Fruit fly (Drosophila melanogaster): ENCODE results near the gene CG7203.

The CG7203 gene

DNA sequence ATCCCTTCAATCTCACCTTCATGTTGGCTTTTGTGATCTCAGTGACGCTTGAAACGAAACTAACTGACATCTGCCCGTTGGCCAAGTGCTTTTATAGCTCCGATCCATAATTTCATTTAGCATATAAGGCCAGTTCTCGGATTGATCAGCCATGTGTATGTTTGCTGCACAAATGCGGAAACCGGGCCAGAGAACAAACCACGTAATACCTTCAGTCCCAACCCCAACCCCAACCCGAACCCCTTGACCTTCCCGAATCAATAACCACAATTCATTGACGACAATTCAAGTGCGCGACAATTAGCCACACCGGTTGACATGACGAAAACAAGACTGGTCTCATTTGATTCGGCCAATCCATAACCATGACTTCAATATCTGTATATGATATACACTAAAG lies at the start of gene CG7203:
Gene CG7203, minus strand, starts transcription at position 101 of the 400 bp plus-strand sequence.
- TF ChIP-seq dsf (GFP tag; optimal IDR thresholded peaks at IDR 0.05; ENCODE audit: borderline replicate concordance) (no peak), Myc (optimal IDR thresholded peaks at IDR 0.05) (no peak), dmrt93B (GFP tag; optimal IDR thresholded peaks at IDR 0.05) (no peak), Sp1 (GFP tag; optimal IDR thresholded peaks at IDR 0.05) (no peak), N (GFP tag; optimal IDR thresholded peaks at IDR 0.05) (no peak), jim (GFP tag; optimal IDR thresholded peaks at IDR 0.05) (no peak), br (GFP tag; optimal IDR thresholded peaks at IDR 0.05) (no peak), dl (GFP tag; optimal IDR thresholded peaks at IDR 0.05; ENCODE audit: insufficient read depth in 1 of 2, partially characterized antibody in 2 of 2) (no peak), sv (GFP tag; optimal IDR thresholded peaks at IDR 0.05) (no peak), CG32264 (GFP tag; optimal IDR thresholded peaks at IDR 0.05) (no peak), CrebA (GFP tag; optimal IDR thresholded peaks at IDR 0.05; ENCODE audit: borderline replicate concordance) (no peak), Hr78 (GFP tag; optimal IDR thresholded peaks at IDR 0.05) (no peak), psq (GFP tag; optimal IDR thresholded peaks at IDR 0.05) (no peak), Mio (GFP tag; optimal IDR thresholded peaks at IDR 0.05) (no peak), Rel (GFP tag; optimal IDR thresholded peaks at IDR 0.05) (no peak), Rel (tag; optimal IDR thresholded peaks at IDR 0.05) (no peak), pan (optimal IDR thresholded peaks at IDR 0.05) (no peak), Vsx2 (GFP tag; optimal IDR thresholded peaks at IDR 0.05; ENCODE audit: partially characterized antibody) (no peak)

DNA sequence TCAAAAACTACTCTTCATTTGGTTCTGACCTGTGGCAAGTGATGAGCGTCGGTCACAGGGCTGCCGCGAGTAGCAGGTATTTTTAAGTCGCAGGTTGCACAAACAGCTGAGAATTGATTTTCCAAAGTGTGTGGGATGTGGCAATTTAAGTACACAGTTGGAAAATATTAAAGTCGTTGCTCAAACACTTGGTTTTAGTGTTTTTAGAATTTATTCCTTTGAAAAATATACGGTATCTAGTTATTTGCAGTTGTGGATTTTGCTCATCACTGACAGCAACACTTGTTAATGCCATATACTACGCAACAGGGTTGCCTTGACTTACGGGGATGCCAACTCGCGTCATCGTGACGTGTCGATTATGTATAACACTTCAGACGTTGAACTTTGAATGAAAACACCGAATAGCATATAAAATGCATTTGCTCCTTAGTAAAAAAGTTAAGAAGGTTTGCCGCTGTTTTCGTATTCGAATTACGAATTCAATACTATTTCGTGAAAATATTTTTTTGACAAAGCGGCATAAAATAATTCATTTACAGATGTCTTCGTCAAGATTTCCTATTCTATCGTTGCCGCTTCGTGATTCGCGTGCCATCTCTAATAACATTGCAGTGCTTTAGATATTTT lies 46.9 kb upstream of the CG7203 start, which contains the start of the genes Herp and r2d2:
Gene Herp, minus strand, starts transcription at position 255 of the 630 bp plus-strand sequence.
Gene r2d2, plus strand, starts transcription at position 344 of the 630 bp plus-strand sequence.
- TF ChIP-seq pan (optimal IDR thresholded peaks at IDR 0.05) (no peak), lola (GFP tag; optimal IDR thresholded peaks at IDR 0.05) (no peak), brk (GFP tag; optimal IDR thresholded peaks at IDR 0.05) (peak; percentile 71), CrebA (GFP tag; optimal IDR thresholded peaks at IDR 0.05; ENCODE audit: borderline replicate concordance) (no peak), CG9705 (GFP tag; optimal IDR thresholded peaks at IDR 0.05) (peak; percentile 91), Mio (GFP tag; optimal IDR thresholded peaks at IDR 0.05) (no peak), ey (GFP tag; optimal IDR thresholded peaks at IDR 0.05) (peak; percentile 89), h (GFP tag; optimal IDR thresholded peaks at IDR 0.05) (peak; percentile 88), jim (GFP tag; optimal IDR thresholded peaks at IDR 0.05) (no peak), N (GFP tag; optimal IDR thresholded peaks at IDR 0.05) (no peak), sage (GFP tag; optimal IDR thresholded peaks at IDR 0.05) (no peak), Hnf4 (GFP tag; optimal IDR thresholded peaks at IDR 0.05) (peak; percentile 79), Hr78 (GFP tag; optimal IDR thresholded peaks at IDR 0.05) (no peak), dsf (GFP tag; optimal IDR thresholded peaks at IDR 0.05; ENCODE audit: borderline replicate concordance) (peak; percentile 52), Hr83 (GFP tag; optimal IDR thresholded peaks at IDR 0.05; ENCODE audit: poor library complexity, severe bottlenecking) (no peak), Sp1 (GFP tag; optimal IDR thresholded peaks at IDR 0.05) (peak; percentile 92), dl (GFP tag; optimal IDR thresholded peaks at IDR 0.05; ENCODE audit: insufficient read depth in 1 of 2, partially characterized antibody in 2 of 2) (no peak), psq (GFP tag; optimal IDR thresholded peaks at IDR 0.05) (peak; percentile 75), dmrt93B (GFP tag; optimal IDR thresholded peaks at IDR 0.05) (peak; percentile 81), Jra (GFP tag; optimal IDR thresholded peaks at IDR 0.05) (peak; percentile 61), GATAd (GFP tag; optimal IDR thresholded peaks at IDR 0.05) (peak; percentile 17), usp (GFP tag; optimal IDR thresholded peaks at IDR 0.05) (no peak), CG32264 (GFP tag; optimal IDR thresholded peaks at IDR 0.05) (peak; percentile 72), HLH106 (tag; optimal IDR thresholded peaks at IDR 0.05) (peak; percentile 94), foxo (GFP tag; optimal IDR thresholded peaks at IDR 0.05) (peak in 1 of 2 experiments; percentile 92), Vsx2 (GFP tag; optimal IDR thresholded peaks at IDR 0.05; ENCODE audit: partially characterized antibody) (no peak), Myc (optimal IDR thresholded peaks at IDR 0.05) (peak; percentile 95), Dif (GFP tag; optimal IDR thresholded peaks at IDR 0.05; ENCODE audit: partially characterized antibody) (no peak), OdsH (GFP tag; optimal IDR thresholded peaks at IDR 0.05) (peak; percentile 80), sv (GFP tag; optimal IDR thresholded peaks at IDR 0.05) (peak; percentile 90), tai (GFP tag; optimal IDR thresholded peaks at IDR 0.05) (no peak), Dfd (GFP tag; optimal IDR thresholded peaks at IDR 0.05) (no peak), Rel (GFP tag; optimal IDR thresholded peaks at IDR 0.05) (no peak), Rel (tag; optimal IDR thresholded peaks at IDR 0.05) (peak; percentile 70), woc (GFP tag; optimal IDR thresholded peaks at IDR 0.05) (peak; percentile 98), br (GFP tag; optimal IDR thresholded peaks at IDR 0.05) (peak; percentile 88), fru (GFP tag; optimal IDR thresholded peaks at IDR 0.05) (peak; percentile 90), Abd-B (GFP tag; optimal IDR thresholded peaks at IDR 0.05) (no peak), rgr (GFP tag; optimal IDR thresholded peaks at IDR 0.05) (peak; percentile 86)
